Comparison of ENCODE assay signal across 3 fruit fly cellular contexts in the genomic region with DNA sequence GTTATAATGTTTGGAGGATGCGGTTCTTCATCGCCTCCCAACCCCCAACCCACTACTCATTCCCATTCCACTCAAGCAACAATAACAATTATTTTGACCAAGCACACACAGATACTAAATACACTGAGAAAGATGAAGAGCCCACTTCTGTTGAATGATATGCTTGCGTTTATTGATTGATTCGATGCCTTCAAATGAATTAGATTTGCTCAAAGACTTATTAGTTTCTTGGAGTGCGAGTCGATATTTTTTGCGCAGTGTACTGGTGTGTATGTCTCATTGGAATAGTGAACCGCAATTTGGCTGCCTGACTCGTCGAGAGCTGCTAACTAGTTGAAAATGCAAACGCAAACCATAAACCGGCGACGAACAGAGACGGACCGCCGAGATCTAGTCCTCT.
A peak's percentile ranks its signal among the peaks of the same experiment; 100 is the strongest.
TF ChIP-seq lines count a peak whose summit lies in the region.

No protein-coding gene starts in this region.

- TF ChIP-seq CTCF in whole organism, embryonic (GFP tag; optimal IDR thresholded peaks at IDR 0.05; lab: Kevin White, UChicago) = no peak

TF ChIP-seq in whole organism, embryonic, 481 proteins besides CTCF, POLR2A, EP300 and RAD21 (continues in another document):
- no peak for TF ChIP-seq HmgZ (tag; optimal IDR thresholded peaks at IDR 0.05; lab: Kevin White, UChicago)
- TF ChIP-seq CG13624 (GFP tag; optimal IDR thresholded peaks at IDR 0.05; lab: Kevin White, UChicago) = peak; percentile 14
- TF ChIP-seq ind (GFP tag; optimal IDR thresholded peaks at IDR 0.05; lab: Kevin White, UChicago) = peak; percentile 42
- TF ChIP-seq CG10654 (GFP tag; optimal IDR thresholded peaks at IDR 0.05; lab: Kevin White, UChicago) = peak; percentile 24
- TF ChIP-seq CG8765 (GFP tag; IDR thresholded peaks at IDR 0.05; lab: Robert Waterston, UW) = no peak
- TF ChIP-seq HmgD (GFP tag; optimal IDR thresholded peaks at IDR 0.05; lab: Kevin White, UChicago) = no peak
- no peak for TF ChIP-seq pros (GFP tag; optimal IDR thresholded peaks at IDR 0.05; lab: Kevin White, UChicago)
- TF ChIP-seq CG9215 (GFP tag; IDR thresholded peaks at IDR 0.05; lab: Robert Waterston, UW) = no peak
- TF ChIP-seq CG2120 (GFP tag; optimal IDR thresholded peaks at IDR 0.05; lab: Kevin White, UChicago) = peak; percentile 43
- no peak for TF ChIP-seq CG7372 (GFP tag; IDR thresholded peaks at IDR 0.05; lab: Robert Waterston, UW)
- no peak for TF ChIP-seq CG7745 (tag; optimal IDR thresholded peaks at IDR 0.05; lab: Kevin White, UChicago)
- peak; percentile 22 for TF ChIP-seq CG1233 (GFP tag; optimal IDR thresholded peaks at IDR 0.05; lab: Kevin White, UChicago)
- peak; percentile 5 for TF ChIP-seq HHEX (GFP tag; optimal IDR thresholded peaks at IDR 0.05; lab: Kevin White, UChicago)
- no peak for TF ChIP-seq hth (optimal IDR thresholded peaks at IDR 0.05; lab: Kevin White, UChicago)
- no peak for TF ChIP-seq NFAT (GFP tag; IDR thresholded peaks at IDR 0.05; lab: Robert Waterston, UW)
- no peak for TF ChIP-seq NK7.1 (GFP tag; optimal IDR thresholded peaks at IDR 0.05; lab: Kevin White, UChicago)
- peak; percentile 38 for TF ChIP-seq Blimp-1 (GFP tag; optimal IDR thresholded peaks at IDR 0.05; lab: Kevin White, UChicago)
- no peak for TF ChIP-seq Adf1 (GFP tag; IDR thresholded peaks at IDR 0.05; lab: Robert Waterston, UW)
- no peak for TF ChIP-seq Lim3 (GFP tag; IDR thresholded peaks at IDR 0.05; lab: Robert Waterston, UW)
- TF ChIP-seq ftz-f1 (GFP tag; optimal IDR thresholded peaks at IDR 0.05; lab: Kevin White, UChicago) = no peak
- TF ChIP-seq CG4424 (GFP tag; optimal IDR thresholded peaks at IDR 0.05; lab: Kevin White, UChicago) = peak; percentile 7
- 0 out of 2 replicates have a peak, but pooled peaks have one; percentile 17 for TF ChIP-seq CG14441 (GFP tag; IDR thresholded peaks at IDR 0.05; lab: Robert Waterston, UW)
- TF ChIP-seq CG6654 (GFP tag; optimal IDR thresholded peaks at IDR 0.05; lab: Kevin White, UChicago) = no peak
- TF ChIP-seq CG4820 (GFP tag; optimal IDR thresholded peaks at IDR 0.05; lab: Kevin White, UChicago) = peak; percentile 42
- TF ChIP-seq Ada2b (GFP tag; IDR thresholded peaks at IDR 0.05; lab: Robert Waterston, UW) = peak; percentile 38; the same call in 1 of the 2 replicates
- peak; percentile 28 for TF ChIP-seq Oli (tag; optimal IDR thresholded peaks at IDR 0.05; lab: Kevin White, UChicago)
- TF ChIP-seq hkb (optimal IDR thresholded peaks at IDR 0.05; lab: Kevin White, UChicago) = no peak
- peak; percentile 55; the same call in 1 of the 2 replicates for TF ChIP-seq hkb (GFP tag; IDR thresholded peaks at IDR 0.05; lab: Robert Waterston, UW)
- no peak for TF ChIP-seq stwl (tag; optimal IDR thresholded peaks at IDR 0.05; lab: Kevin White, UChicago)

TF ChIP-seq in whole organism, prepupa, 60 proteins besides CTCF, POLR2A, EP300 and RAD21:
- no peak for TF ChIP-seq Eip93F (GFP tag; optimal IDR thresholded peaks at IDR 0.05; lab: Kevin White, UChicago)
- TF ChIP-seq CG6792 (GFP tag; optimal IDR thresholded peaks at IDR 0.05; lab: Kevin White, UChicago) = no peak
- TF ChIP-seq vri (GFP tag; optimal IDR thresholded peaks at IDR 0.05; lab: Kevin White, UChicago) = no peak
- no peak for TF ChIP-seq fd85E (GFP tag; optimal IDR thresholded peaks at IDR 0.05; lab: Kevin White, UChicago)
- no peak for TF ChIP-seq cyc (GFP tag; optimal IDR thresholded peaks at IDR 0.05; lab: Kevin White, UChicago)
- TF ChIP-seq svp (GFP tag; lab: Kevin White, UChicago) = no peak
- no peak for TF ChIP-seq CG10631 (GFP tag; optimal IDR thresholded peaks at IDR 0.05; lab: Kevin White, UChicago)
- TF ChIP-seq Gug (GFP tag; IDR thresholded peaks at IDR 0.05; lab: Robert Waterston, UW) = no peak
- TF ChIP-seq Hr38 (GFP tag; optimal IDR thresholded peaks at IDR 0.05; lab: Kevin White, UChicago) = no peak
- no peak for TF ChIP-seq CG10669 (GFP tag; optimal IDR thresholded peaks at IDR 0.05; lab: Kevin White, UChicago)
- TF ChIP-seq CG6163 (GFP tag; IDR thresholded peaks at IDR 0.05; lab: Robert Waterston, UW) = 0 out of 3 replicates have a peak, but pooled peaks have one; percentile 13
- no peak for TF ChIP-seq CG6854 (GFP tag; optimal IDR thresholded peaks at IDR 0.05; lab: Kevin White, UChicago)
- TF ChIP-seq CG3919 (GFP tag; optimal IDR thresholded peaks at IDR 0.05; lab: Kevin White, UChicago) = peak; percentile 37
- TF ChIP-seq CG4318 (GFP tag; optimal IDR thresholded peaks at IDR 0.05; lab: Kevin White, UChicago) = no peak
- TF ChIP-seq CG8632 (GFP tag; optimal IDR thresholded peaks at IDR 0.05; lab: Kevin White, UChicago) = no peak
- no peak for TF ChIP-seq CG9139 (GFP tag; optimal IDR thresholded peaks at IDR 0.05; lab: Kevin White, UChicago)
- peak; percentile 0 for TF ChIP-seq CG32006 (GFP tag; optimal IDR thresholded peaks at IDR 0.05; lab: Kevin White, UChicago)
- TF ChIP-seq Hr39 (GFP tag; optimal IDR thresholded peaks at IDR 0.05; lab: Kevin White, UChicago) = no peak
- TF ChIP-seq Eip78C (GFP tag; lab: Kevin White, UChicago) = peak; percentile 50
- no peak for TF ChIP-seq Blimp-1 (GFP tag; optimal IDR thresholded peaks at IDR 0.05; lab: Kevin White, UChicago)
- TF ChIP-seq CG8119 (GFP tag; IDR thresholded peaks at IDR 0.05; lab: Robert Waterston, UW) = 0 out of 3 replicates have a peak, but pooled peaks have one; percentile 14
- no peak for TF ChIP-seq net (GFP tag; optimal IDR thresholded peaks at IDR 0.05; lab: Kevin White, UChicago)
- 0 out of 3 replicates have a peak, but pooled peaks have one; percentile 36 for TF ChIP-seq eg (GFP tag; IDR thresholded peaks at IDR 0.05; lab: Robert Waterston, UW)
- no peak for TF ChIP-seq CG6276 (GFP tag; optimal IDR thresholded peaks at IDR 0.05; lab: Kevin White, UChicago)
- no peak for TF ChIP-seq spab (GFP tag; optimal IDR thresholded peaks at IDR 0.05; lab: Kevin White, UChicago)
- no peak for TF ChIP-seq CG11902 (GFP tag; optimal IDR thresholded peaks at IDR 0.05; lab: Kevin White, UChicago)
- no peak for TF ChIP-seq CG6808 (GFP tag; optimal IDR thresholded peaks at IDR 0.05; lab: Kevin White, UChicago)
- no peak for TF ChIP-seq ss (GFP tag; optimal IDR thresholded peaks at IDR 0.05; lab: Kevin White, UChicago)
TF ChIP-seq in whole organism, prepupa: peak in this region for 6.

TF ChIP-seq in whole organism, pupa, 21 proteins besides CTCF, POLR2A, EP300 and RAD21:
- no peak for TF ChIP-seq CG4496 (GFP tag; IDR thresholded peaks at IDR 0.05; lab: Robert Waterston, UW)
- peak; percentile 8 for TF ChIP-seq CG14655 (GFP tag; optimal IDR thresholded peaks at IDR 0.05; lab: Kevin White, UChicago)

Comparison
In these comparisons a context has a peak if more than half of its experiments do, and no peak if none do; other contexts are left out.
1. Of the 7 proteins assayed by ChIP-seq in both whole organism, embryonic and whole organism, prepupa: peak only in whole organism, embryonic: Blimp-1, Gug and Sox102F; only in whole organism, prepupa: none; in both: none; in neither: 4.